Fruit fly (Drosophila melanogaster) whole organism, prepupa: ENCODE data around the gene Samuel.

Experiments
- CG10631 ChIP-seq: fragments of 200-800 bp; sonication (Bioruptor generic); optimal IDR thresholded peaks from 2 replicates; lab custom pipeline; 2016; ENCODE audit warnings: missing biosample characterization, missing genetic modification characterization
- CG10669 ChIP-seq: fragments of 200-800 bp; sonication (Bioruptor generic); optimal IDR thresholded peaks from 3 replicates; lab custom pipeline; 2018; ENCODE audit warnings: missing biosample characterization, mild to moderate bottlenecking, missing genetic modification characterization, moderate library complexity
- CG11294 ChIP-seq: fragments of 200-800 bp; sonication (Bioruptor generic); IDR thresholded peaks from 2 replicates; pipeline ENCODE4 v1.3.6; 2022; ENCODE audit warnings: missing biosample characterization, missing genetic modification characterization
- CG11762 ChIP-seq: fragments of 200-800 bp; sonication (Bioruptor generic); optimal IDR thresholded peaks from 3 replicates; lab custom pipeline; 2016; ENCODE audit warnings: missing biosample characterization, missing genetic modification characterization; ENCODE audit not compliant: insufficient read depth
- CG1621 ChIP-seq: fragments of 200-800 bp; sonication (Bioruptor generic); optimal IDR thresholded peaks from 3 replicates; lab custom pipeline; 2018; ENCODE audit warnings: missing biosample characterization, mild to moderate bottlenecking, missing genetic modification characterization
- CG16779 ChIP-seq: fragments of 200-800 bp; sonication (Bioruptor generic); optimal IDR thresholded peaks from 3 replicates; lab custom pipeline; 2017; ENCODE audit warnings: missing biosample characterization, mild to moderate bottlenecking, missing genetic modification characterization
- CG3032 ChIP-seq: fragments of 200-800 bp; optimal IDR thresholded peaks from 2 replicates; lab custom pipeline; 2019; ENCODE audit warnings: missing biosample characterization, mild to moderate bottlenecking, missing genetic modification characterization, moderate library complexity
- CG31627 ChIP-seq: fragments of 200-800 bp; sonication (Bioruptor generic); optimal IDR thresholded peaks from 3 replicates; lab custom pipeline; 2016; ENCODE audit warnings: missing biosample characterization, missing genetic modification characterization
- CG32006 ChIP-seq: fragments of 200-800 bp; sonication (Bioruptor generic); optimal IDR thresholded peaks from 3 replicates; lab custom pipeline; 2017; ENCODE audit warnings: missing biosample characterization, mild to moderate bottlenecking, missing genetic modification characterization
- CG34406 ChIP-seq: fragments of 200-800 bp; sonication (Bioruptor generic); optimal IDR thresholded peaks from 3 replicates; lab custom pipeline; 2016; ENCODE audit warnings: missing biosample characterization, missing genetic modification characterization
- CG4318 ChIP-seq: fragments of 200-800 bp; sonication (Bioruptor generic); optimal IDR thresholded peaks from 3 replicates; lab custom pipeline; 2017; ENCODE audit warnings: missing biosample characterization, mild to moderate bottlenecking, missing genetic modification characterization
- CG6276 ChIP-seq: fragments of 200-800 bp; sonication (Bioruptor generic); optimal IDR thresholded peaks from 2 replicates; lab custom pipeline; 2017; ENCODE audit warnings: missing biosample characterization, mild to moderate bottlenecking, missing genetic modification characterization
- CG6792 ChIP-seq: fragments of 200-800 bp; sonication (Bioruptor generic); optimal IDR thresholded peaks from 3 replicates; lab custom pipeline; 2016; ENCODE audit warnings: missing biosample characterization, missing genetic modification characterization
- CG6808 ChIP-seq: fragments of 200-800 bp; sonication (Bioruptor generic); optimal IDR thresholded peaks from 3 replicates; lab custom pipeline; 2017; ENCODE audit warnings: missing biosample characterization, missing genetic modification characterization, mild to moderate bottlenecking, moderate library complexity, missing genetic modification reagents
- CG7368 ChIP-seq: fragments of 200-800 bp; sonication (Bioruptor generic); optimal IDR thresholded peaks from 3 replicates; lab custom pipeline; 2016; ENCODE audit warnings: missing biosample characterization, missing genetic modification characterization
- CG8119 ChIP-seq: fragments of 200-800 bp; sonication (Bioruptor generic); IDR thresholded peaks from 3 replicates; pipeline ENCODE4 v1.3.6; 2022; ENCODE audit warnings: missing biosample characterization, missing genetic modification characterization
- CG8319 ChIP-seq: fragments of 200-800 bp; sonication (Bioruptor generic); optimal IDR thresholded peaks from 3 replicates; lab custom pipeline; 2016; ENCODE audit warnings: missing biosample characterization, missing genetic modification characterization
- CG8632 ChIP-seq: fragments of 200-800 bp; sonication (Bioruptor generic); optimal IDR thresholded peaks from 3 replicates; lab custom pipeline; 2016; ENCODE audit warnings: missing biosample characterization, missing genetic modification characterization
- Eip78C ChIP-seq: fragments of 200-800 bp; sonication (Bioruptor generic); peaks from one replicate; lab custom pipeline; 2016; ENCODE audit warnings: missing biosample characterization, missing genetic modification characterization
- Eip93F ChIP-seq: fragments of 200-800 bp; sonication (Bioruptor generic); optimal IDR thresholded peaks from 2 replicates; lab custom pipeline; 2016; ENCODE audit warnings: missing biosample characterization, mild to moderate bottlenecking, missing genetic modification characterization
- Gug ChIP-seq: fragments of 200-800 bp; sonication (Bioruptor generic); IDR thresholded peaks from 2 replicates; pipeline ENCODE4 v1.3.6; 2022; ENCODE audit warnings: missing biosample characterization, missing genetic modification characterization
- Hr38 ChIP-seq: sonication (Bioruptor generic); optimal IDR thresholded peaks from 2 replicates; lab custom pipeline; 2016; ENCODE audit warnings: missing biosample characterization, missing genetic modification characterization
- Hr39 ChIP-seq: fragments of 200-800 bp; sonication (Bioruptor generic); optimal IDR thresholded peaks from 2 replicates; lab custom pipeline; 2016; ENCODE audit warnings: missing biosample characterization, missing genetic modification characterization
- Hr4 ChIP-seq: fragments of 200-800 bp; sonication (Bioruptor generic); optimal IDR thresholded peaks from 3 replicates; lab custom pipeline; 2016; ENCODE audit warnings: missing biosample characterization, missing genetic modification characterization
- Lpt ChIP-seq: fragments of 200-800 bp; sonication (Bioruptor generic); optimal IDR thresholded peaks from 3 replicates; lab custom pipeline; 2016; ENCODE audit warnings: missing biosample characterization, missing genetic modification characterization
- OdsH ChIP-seq: fragments of 200-800 bp; sonication (Bioruptor generic); optimal IDR thresholded peaks from 3 replicates; lab custom pipeline; 2016; ENCODE audit warnings: missing biosample characterization, missing genetic modification characterization
- Sox15 ChIP-seq: fragments of 200-800 bp; sonication (Bioruptor generic); optimal IDR thresholded peaks from 3 replicates; lab custom pipeline; 2016; ENCODE audit warnings: missing biosample characterization, missing genetic modification characterization
- achi ChIP-seq: fragments of 200-800 bp; sonication (Bioruptor generic); optimal IDR thresholded peaks from 3 replicates; lab custom pipeline; 2016; ENCODE audit warnings: missing biosample characterization, missing genetic modification characterization
- acj6 ChIP-seq: fragments of 200-800 bp; sonication (Bioruptor generic); optimal IDR thresholded peaks from 3 replicates; lab custom pipeline; 2016; ENCODE audit warnings: missing biosample characterization, missing genetic modification characterization
- cyc ChIP-seq: fragments of 200-800 bp; sonication (Bioruptor generic); optimal IDR thresholded peaks from 3 replicates; lab custom pipeline; 2016; ENCODE audit warnings: missing biosample characterization, missing genetic modification characterization
- dac ChIP-seq: fragments of 200-800 bp; sonication (Bioruptor generic); optimal IDR thresholded peaks from 2 replicates; lab custom pipeline; 2017; ENCODE audit warnings: missing biosample characterization, mild to moderate bottlenecking, missing genetic modification characterization
- dsx ChIP-seq: fragments of 200-800 bp; optimal IDR thresholded peaks from 3 replicates; lab custom pipeline; 2019; ENCODE audit warnings: missing biosample characterization, mild to moderate bottlenecking, missing genetic modification characterization, moderate library complexity; ENCODE audit not compliant: poor library complexity, severe bottlenecking
- eg ChIP-seq: fragments of 200-800 bp; sonication (Bioruptor generic); IDR thresholded peaks from 3 replicates; pipeline ENCODE4 v1.3.6; 2022; ENCODE audit warnings: missing biosample characterization, missing genetic modification characterization
- fd85E ChIP-seq: fragments of 200-800 bp; sonication (Bioruptor generic); optimal IDR thresholded peaks from 3 replicates; lab custom pipeline; 2016; ENCODE audit warnings: missing biosample characterization, missing genetic modification characterization
- lz ChIP-seq: fragments of 200-800 bp; sonication (Bioruptor generic); optimal IDR thresholded peaks from 3 replicates; lab custom pipeline; 2016; ENCODE audit warnings: missing biosample characterization, missing genetic modification characterization
- net ChIP-seq: fragments of 200-800 bp; sonication (Bioruptor generic); optimal IDR thresholded peaks from 3 replicates; lab custom pipeline; 2016; ENCODE audit warnings: missing biosample characterization, missing genetic modification characterization
- pdm3 ChIP-seq: fragments of 200-800 bp; sonication (Bioruptor generic); optimal IDR thresholded peaks from 3 replicates; lab custom pipeline; 2016; ENCODE audit warnings: missing biosample characterization, missing genetic modification characterization
- salr ChIP-seq, 2 experiments: fragments of 200-800 bp; sonication (Bioruptor generic); optimal IDR thresholded peaks; 3 replicates each; lab custom pipeline; 2016 to 2018; ENCODE audit warnings: missing biosample characterization in 2 of 2, missing genetic modification characterization in 2 of 2, mild to moderate bottlenecking in 1 of 2
- ss ChIP-seq, 2 experiments: fragments of 200-800 bp; sonication (Bioruptor generic); optimal IDR thresholded peaks; 2 replicates in 1 of 2; 3 replicates in 1 of 2; lab custom pipeline; 2017 to 2018; ENCODE audit warnings: mild to moderate bottlenecking in 2 of 2, missing biosample characterization in 2 of 2, missing genetic modification characterization in 2 of 2, moderate library complexity in 1 of 2
- topi ChIP-seq: fragments of 200-800 bp; sonication (Bioruptor generic); optimal IDR thresholded peaks from 3 replicates; lab custom pipeline; 2016; ENCODE audit warnings: missing biosample characterization, missing genetic modification characterization
- vri ChIP-seq: fragments of 200-800 bp; sonication (Bioruptor generic); optimal IDR thresholded peaks from 3 replicates; lab custom pipeline; 2016; ENCODE audit warnings: missing biosample characterization, mild to moderate bottlenecking, missing genetic modification characterization

Samuel gene

dm6 chr2L:11057333-11058110 is 9.3 kb downstream of the Samuel start (continued):
- TF ChIP-seq CG6792 (GFP tag; lab: Kevin White, UChicago) (peak; percentile 73), CG4318 (GFP tag; lab: Kevin White, UChicago) (peak; percentile 23), CG8319 (GFP tag; lab: Kevin White, UChicago) (peak; percentile 43), CG3032 (tag; lab: Kevin White, UChicago) (peak; percentile 81), pdm3 (GFP tag; lab: Kevin White, UChicago) (peak; percentile 75), acj6 (GFP tag; lab: Kevin White, UChicago) (peak; percentile 70), CG11762 (GFP tag; lab: Kevin White, UChicago) (peak; percentile 21), CG10631 (peak; percentile 70), CG31627 (peak; percentile 66), CG7368 (GFP tag; lab: Kevin White, UChicago) (peak; percentile 71), CG11294 (GFP tag; lab: Robert Waterston, UW) (peak; percentile 17; the same call in 1 of the 2 replicates), salr (GFP tag; optimal IDR thresholded peaks at IDR 0.05; lab: Kevin White, UChicago) (peak; percentile 47 to 82), Hr39 (GFP tag; lab: Kevin White, UChicago) (peak; percentile 67), CG10669 (GFP tag; lab: Kevin White, UChicago) (peak; percentile 74), CG32006 (GFP tag; lab: Kevin White, UChicago) (peak; percentile 86), lz (GFP tag; lab: Kevin White, UChicago) (peak; percentile 62), Hr38 (GFP tag; lab: Kevin White, UChicago) (no peak), OdsH (GFP tag; lab: Kevin White, UChicago) (peak; percentile 79), achi (GFP tag; lab: Kevin White, UChicago) (peak; percentile 66), Eip78C (peak; percentile 96)

DNA sequence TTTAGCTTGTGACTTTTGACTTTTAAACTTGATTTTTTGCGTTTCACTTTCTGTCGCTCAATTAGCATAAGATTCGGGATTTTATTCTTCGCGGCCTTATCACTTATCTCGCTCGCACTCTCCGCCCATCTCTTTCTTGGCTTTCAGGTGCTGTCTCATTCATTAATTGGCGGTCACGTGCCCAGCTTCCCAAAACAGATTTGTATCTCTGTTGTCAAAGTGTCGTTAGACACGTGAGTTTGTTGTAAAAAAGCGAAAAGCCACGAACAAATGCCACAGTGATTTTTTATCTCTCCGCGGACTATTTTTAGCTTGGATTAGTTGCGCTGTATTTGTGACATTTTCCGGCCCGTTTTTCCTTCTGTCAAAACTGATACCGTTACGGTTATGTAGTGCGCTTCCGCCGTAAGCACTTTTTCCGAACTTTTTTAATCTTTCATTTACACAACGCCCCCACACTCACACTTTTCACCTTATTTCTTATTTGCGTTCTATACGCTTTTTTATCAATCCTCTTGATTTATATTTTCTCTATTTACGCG is 9.9 kb downstream of the Samuel start:
- TF ChIP-seq OdsH (GFP tag; lab: Kevin White, UChicago) (no peak), CG32006 (GFP tag; lab: Kevin White, UChicago) (no peak), CG6792 (GFP tag; lab: Kevin White, UChicago) (no peak), Hr38 (GFP tag; lab: Kevin White, UChicago) (no peak), CG8632 (no peak), cyc (GFP tag; lab: Kevin White, UChicago) (no peak), pdm3 (GFP tag; lab: Kevin White, UChicago) (no peak), ss (GFP tag; optimal IDR thresholded peaks at IDR 0.05; lab: Kevin White, UChicago) (no peak), Hr39 (GFP tag; lab: Kevin White, UChicago) (no peak), dsx (GFP tag; lab: Kevin White, UChicago) (no peak), CG6808 (no peak), Eip78C (no peak), CG11762 (GFP tag; lab: Kevin White, UChicago) (no peak), Lpt (GFP tag; lab: Kevin White, UChicago) (no peak), CG7368 (GFP tag; lab: Kevin White, UChicago) (no peak)

DNA sequence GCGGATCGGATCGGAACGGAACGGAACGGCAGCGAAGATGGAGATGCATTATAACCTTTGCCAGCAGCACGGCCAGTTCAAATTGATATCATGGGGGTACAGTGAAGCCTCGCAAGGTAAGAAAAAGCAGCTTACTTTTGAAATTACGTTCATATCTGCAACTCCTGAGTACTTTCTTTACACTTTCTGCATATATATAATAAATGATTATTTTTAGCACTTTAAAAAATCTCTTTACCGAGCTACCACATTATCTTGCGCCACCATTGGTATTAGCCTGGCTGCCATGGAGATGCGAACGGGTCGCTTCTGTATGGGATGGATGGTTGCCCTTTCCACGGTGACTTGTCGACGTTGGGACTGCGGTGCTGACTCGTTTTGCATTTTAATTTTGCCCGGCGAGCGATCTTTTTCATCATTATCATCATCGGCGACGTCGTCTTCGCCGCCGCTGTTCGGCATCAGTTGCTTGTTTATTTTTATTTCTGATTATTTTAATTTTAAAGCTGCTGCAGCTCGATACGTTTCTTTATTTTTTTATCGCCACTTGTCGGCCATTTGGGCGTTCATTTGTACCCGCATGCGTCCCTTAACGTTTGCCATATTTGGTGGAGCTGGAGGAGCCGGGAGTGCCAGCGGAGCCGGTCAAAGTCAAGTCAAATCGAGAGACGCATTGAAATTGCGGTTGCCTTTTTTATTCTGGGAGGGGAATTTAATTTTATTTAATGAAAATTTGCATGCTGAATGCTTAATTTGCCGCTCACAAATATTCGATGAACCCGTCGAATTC is 13.6 kb downstream of the Samuel start:
- peak; percentile 66 for TF ChIP-seq Gug (GFP tag; lab: Robert Waterston, UW)
- peak; percentile 6 for TF ChIP-seq dac
- peak; percentile 92 for TF ChIP-seq topi (GFP tag; lab: Kevin White, UChicago)
- peak; percentile 84 for TF ChIP-seq vri (GFP tag; lab: Kevin White, UChicago)
- TF ChIP-seq CG34406 (GFP tag; lab: Kevin White, UChicago), result peak; percentile 89
- peak; percentile 79 for TF ChIP-seq fd85E
- peak; percentile 88 for TF ChIP-seq achi (GFP tag; lab: Kevin White, UChicago)
- peak; percentile 86 for TF ChIP-seq CG1621 (tag; lab: Kevin White, UChicago)
- peak; percentile 91 for TF ChIP-seq lz (GFP tag; lab: Kevin White, UChicago)
- TF ChIP-seq CG31627, result peak; percentile 90
- TF ChIP-seq CG6276 (GFP tag; lab: Kevin White, UChicago), result peak; percentile 52
- TF ChIP-seq Eip93F (GFP tag; lab: Kevin White, UChicago), result peak; percentile 61
- TF ChIP-seq Lpt (GFP tag; lab: Kevin White, UChicago), result peak; percentile 58
- peak; percentile 90 for TF ChIP-seq Sox15
- TF ChIP-seq cyc (GFP tag; lab: Kevin White, UChicago), result peak; percentile 91
- peak; percentile 89 for TF ChIP-seq CG3032 (tag; lab: Kevin White, UChicago)
- TF ChIP-seq CG8632, result peak; percentile 86
- TF ChIP-seq net, result peak; percentile 85
- peak; percentile 42; the same call in 2 of the 3 replicates for TF ChIP-seq CG8119 (GFP tag; lab: Robert Waterston, UW)
- peak; percentile 87 for TF ChIP-seq Hr39 (GFP tag; lab: Kevin White, UChicago)
- peak; percentile 59 for TF ChIP-seq Hr4
- peak; percentile 70 for TF ChIP-seq eg (GFP tag; lab: Robert Waterston, UW)
- peak; percentile 73 for TF ChIP-seq CG16779 (tag; lab: Kevin White, UChicago)
